Fruit fly (Drosophila melanogaster) whole organism: ENCODE results near the gene CG13081.
A peak's percentile ranks its signal among the peaks of the same experiment; 100 is the strongest.

ENCODE experiments used
- CG8478 ChIP-seq: fragments of >200 bp; optimal IDR thresholded peaks from 2 replicates; lab custom pipeline; 2018; ENCODE audit warnings: inconsistent platforms
- Dll ChIP-seq: fragments of >200 bp; optimal IDR thresholded peaks from 2 replicates; lab custom pipeline; 2017
- EcR ChIP-seq, 2 experiments: fragments of >200 bp; optimal IDR thresholded peaks; 2 replicates each; lab custom pipeline; 2017; ENCODE audit warnings: missing biosample characterization in 2 of 2, missing genetic modification characterization in 2 of 2, missing genetic modification reagents in 2 of 2
- pan ChIP-seq: fragments of >200 bp; optimal IDR thresholded peaks from 2 replicates; lab custom pipeline; 2017
- psq ChIP-seq: fragments of >200 bp; optimal IDR thresholded peaks from 2 replicates; lab custom pipeline; 2017
- usp ChIP-seq: fragments of >200 bp; optimal IDR thresholded peaks from 2 replicates; lab custom pipeline; 2017; ENCODE audit warnings: missing biosample characterization, missing genetic modification characterization, mixed read lengths

CG13081 gene

DNA sequence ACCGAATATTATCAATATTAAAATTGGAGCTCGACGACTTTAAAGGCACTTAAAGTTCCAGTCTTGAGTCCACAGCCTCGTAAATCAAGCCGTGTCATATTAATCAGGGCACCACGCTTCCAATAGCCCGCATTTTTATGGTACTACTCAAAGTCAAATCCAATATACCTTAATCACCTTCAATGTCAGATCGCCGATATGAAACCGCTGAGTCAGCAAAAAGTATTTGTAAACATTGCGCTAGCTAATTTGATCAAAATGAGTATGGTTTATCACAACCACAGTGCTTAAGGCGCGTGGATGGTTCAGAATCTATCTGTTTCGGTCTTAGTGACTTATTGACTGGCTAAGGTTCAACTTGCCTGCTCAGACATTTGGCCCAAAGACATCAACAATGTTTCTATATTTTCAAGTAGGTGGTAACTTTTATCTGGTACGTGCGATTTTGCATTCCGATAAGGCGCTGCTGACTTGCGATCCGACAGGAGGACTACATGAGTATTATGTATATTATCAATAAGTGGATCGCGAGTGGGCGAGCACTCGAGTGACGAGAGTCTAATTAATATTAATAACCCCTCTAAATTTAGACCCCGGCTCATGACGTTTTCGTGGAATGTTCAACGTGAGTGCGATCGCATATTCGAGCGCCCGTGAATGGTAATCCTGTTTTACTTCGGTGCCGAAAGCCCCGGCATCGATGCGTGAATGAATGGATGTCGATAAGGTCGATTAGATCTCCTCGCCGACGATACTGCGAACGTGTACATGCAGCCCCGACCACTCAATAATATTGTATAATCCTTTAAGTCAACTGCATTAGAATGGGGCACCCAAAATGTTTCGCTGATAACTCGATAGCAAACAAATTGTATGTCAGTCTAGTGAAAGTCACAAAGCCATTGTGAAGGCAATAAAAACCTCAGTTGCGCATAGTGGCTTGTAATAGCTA lies 22.9 kb downstream of the CG13081 start, which contains the start of gene CG13078:
Gene CG13078, plus strand, starts transcription at position 902 of the 952 bp plus-strand sequence.
- TF ChIP-seq psq (lab: Kevin White, UChicago) (no peak), EcR (GFP tag; optimal IDR thresholded peaks at IDR 0.05; lab: Kevin White, UChicago) (no peak), Dll (no peak), pan (lab: Kevin White, UChicago) (no peak), usp (no peak), CG8478 (lab: Kevin White, UChicago) (no peak)

DNA sequence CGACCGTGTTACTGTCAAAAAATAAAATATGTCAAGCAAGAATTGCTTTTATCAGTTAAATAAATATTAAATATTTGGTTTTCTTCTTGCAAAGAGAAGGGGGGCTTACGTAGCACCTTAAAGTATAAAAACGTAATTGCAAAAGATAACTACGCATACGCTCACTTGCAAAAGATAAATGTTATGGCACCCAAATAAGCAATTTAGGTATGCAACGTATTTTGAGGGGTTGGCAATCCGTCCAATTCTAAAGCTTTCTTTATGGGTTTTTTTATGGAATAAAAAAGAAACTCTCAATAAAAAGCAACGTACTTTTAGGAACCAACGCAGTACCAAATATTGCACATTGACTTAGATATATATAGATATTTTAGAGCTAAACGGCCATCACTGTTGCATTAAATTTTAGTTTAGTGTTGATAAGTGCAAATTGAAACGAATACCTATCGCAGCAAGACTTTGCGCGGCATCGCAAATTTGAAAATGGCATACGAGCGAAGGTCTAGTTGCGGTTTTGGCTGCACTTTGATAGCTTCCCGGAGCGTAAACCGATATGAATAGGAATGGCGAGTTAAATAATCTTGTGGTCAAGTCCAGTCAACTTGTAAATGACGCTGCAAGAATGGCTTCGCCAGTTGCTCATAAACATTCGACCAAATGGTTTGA lies 25.0 kb downstream of the CG13081 start, which contains the start of gene CG13077:
Gene CG13077, plus strand, starts transcription at position 631 of the 666 bp plus-strand sequence.
- TF ChIP-seq EcR (GFP tag; optimal IDR thresholded peaks at IDR 0.05; lab: Kevin White, UChicago) (no peak), psq (lab: Kevin White, UChicago) (no peak), pan (lab: Kevin White, UChicago) (no peak), usp (no peak), Dll (no peak), CG8478 (lab: Kevin White, UChicago) (no peak)

dm6 chr2L:19567305-19567898 lies 27.0 kb downstream of the CG13081 start:
- TF ChIP-seq CG8478 (lab: Kevin White, UChicago) (no peak), usp (no peak), pan (lab: Kevin White, UChicago) (no peak), Dll (no peak)

DNA sequence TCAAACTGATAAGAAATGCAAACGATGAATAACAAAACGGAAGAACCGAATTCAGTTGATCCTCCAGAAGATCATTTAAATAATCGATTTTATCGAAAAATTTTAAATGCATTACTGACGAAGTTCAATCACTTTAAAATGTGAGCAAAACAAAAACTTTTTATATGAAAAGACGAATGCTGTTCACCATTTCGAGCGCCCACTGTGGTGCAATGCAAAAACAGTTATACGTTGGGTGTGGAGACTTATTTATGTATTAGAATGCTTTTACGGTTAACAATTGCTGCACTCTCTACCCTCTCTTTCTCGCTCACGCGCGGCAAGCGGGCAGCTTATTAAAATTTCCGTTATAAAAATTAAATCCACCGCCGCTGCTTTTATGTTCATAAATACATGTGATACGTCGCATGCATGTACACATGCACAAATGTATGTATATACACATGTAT lies 30.4 kb downstream of the CG13081 start:
- TF ChIP-seq Dll: no peak
- no peak for TF ChIP-seq usp
- no peak for TF ChIP-seq pan (lab: Kevin White, UChicago)
- no peak for TF ChIP-seq CG8478 (lab: Kevin White, UChicago)
- TF ChIP-seq EcR (GFP tag; optimal IDR thresholded peaks at IDR 0.05; lab: Kevin White, UChicago): no peak
- TF ChIP-seq psq (lab: Kevin White, UChicago): no peak

DNA sequence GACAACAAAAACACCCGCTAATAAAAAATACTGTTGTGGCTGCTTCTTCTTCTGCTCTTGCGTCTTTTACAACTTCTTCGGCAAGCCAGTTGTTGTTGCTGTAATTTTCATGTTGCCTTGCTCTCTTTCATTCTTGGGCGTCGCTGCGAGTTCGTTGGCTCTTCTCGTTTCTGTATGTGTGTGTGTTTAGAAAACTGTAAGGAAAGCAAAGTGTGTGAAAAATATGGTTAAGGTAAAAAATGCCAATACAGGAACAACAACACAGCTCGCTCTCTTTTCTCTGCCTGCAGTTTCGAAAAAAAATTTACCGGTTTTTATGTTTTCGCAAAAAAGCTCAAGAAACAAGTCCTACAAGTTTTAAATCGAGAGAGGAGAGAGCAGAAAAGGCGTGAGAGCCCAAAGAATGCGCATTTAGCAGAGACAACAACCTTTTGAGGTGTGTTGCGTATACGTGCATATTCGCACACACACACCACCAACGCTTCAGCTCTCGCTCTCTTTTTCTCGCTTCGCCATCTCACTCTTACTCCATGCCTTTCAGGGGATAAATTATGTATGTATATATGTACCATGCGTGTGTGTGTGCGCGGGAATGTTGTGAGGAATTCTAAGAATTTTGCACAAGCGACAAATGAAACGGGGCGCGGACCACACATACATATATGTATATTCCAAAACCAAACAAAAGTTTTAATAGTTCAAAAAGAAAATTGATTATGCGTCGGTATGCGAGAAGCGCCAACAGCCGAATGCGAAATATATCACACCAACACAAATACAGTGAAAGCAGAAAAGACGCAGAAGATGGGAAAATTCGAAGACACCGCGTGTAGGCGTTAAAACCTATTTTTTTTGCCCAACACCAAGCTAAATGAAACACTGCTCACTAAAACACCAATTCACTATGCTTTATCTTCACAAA lies 31.4 kb downstream of the CG13081 start:
- no peak for TF ChIP-seq psq (lab: Kevin White, UChicago)
- TF ChIP-seq Dll: no peak
- TF ChIP-seq usp: no peak
- no peak for TF ChIP-seq pan (lab: Kevin White, UChicago)
- peak; percentile 64 for TF ChIP-seq CG8478 (lab: Kevin White, UChicago)
- peak; percentile 39 to 84 for TF ChIP-seq EcR (GFP tag; optimal IDR thresholded peaks at IDR 0.05; lab: Kevin White, UChicago)

dm6 chr2L:19572496-19573317 lies 32.3 kb downstream of the CG13081 start:
- TF ChIP-seq psq (lab: Kevin White, UChicago) (no peak), EcR (GFP tag; optimal IDR thresholded peaks at IDR 0.05; lab: Kevin White, UChicago) (peak in 1 of 2 experiments; percentile 67), pan (lab: Kevin White, UChicago) (peak; percentile 94), Dll (peak; percentile 60)

dm6 chr2L:19574364-19574763 lies 34.0 kb downstream of the CG13081 start:
- TF ChIP-seq EcR (GFP tag; optimal IDR thresholded peaks at IDR 0.05; lab: Kevin White, UChicago): peak in 1 of 2 experiments; percentile 83
- TF ChIP-seq Dll: no peak

DNA sequence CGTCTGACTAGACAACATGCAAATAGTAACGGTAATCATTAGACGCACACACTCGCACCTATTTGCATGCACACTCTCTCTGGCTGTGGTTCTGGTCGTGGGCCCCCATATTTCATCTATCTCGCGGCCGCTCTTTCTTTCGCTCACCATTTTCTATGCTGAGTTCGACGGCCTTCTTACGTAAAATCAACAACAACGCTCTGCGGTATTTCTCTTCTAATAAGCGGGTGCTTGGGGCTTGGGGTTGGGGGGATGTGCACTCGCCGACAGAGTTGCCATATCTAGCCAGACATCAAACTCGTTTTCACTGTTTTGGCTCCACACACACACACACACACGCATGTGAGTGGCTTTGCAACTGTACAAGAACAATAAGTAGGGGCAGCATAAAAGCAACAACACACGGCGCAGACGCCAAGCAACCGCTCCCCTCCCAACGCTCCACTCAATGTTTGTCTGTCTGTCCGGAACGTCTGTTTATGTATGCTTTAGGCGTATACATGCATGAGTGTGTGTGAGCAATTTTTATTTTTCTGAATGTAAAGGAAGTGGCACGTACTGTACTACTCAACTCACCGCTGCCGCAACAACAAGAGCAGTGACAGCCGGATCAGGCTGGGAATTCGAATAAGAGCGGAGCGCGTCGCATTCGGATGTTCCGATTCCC lies 34.7 kb downstream of the CG13081 start:
- TF ChIP-seq EcR (GFP tag; optimal IDR thresholded peaks at IDR 0.05; lab: Kevin White, UChicago) (peak in 1 of 2 experiments; percentile 92), usp (no peak), pan (lab: Kevin White, UChicago) (no peak)

dm6 chr2L:19575626-19576298 lies 35.4 kb downstream of the CG13081 start:
- TF ChIP-seq pan (lab: Kevin White, UChicago) (no peak), Dll (peak; percentile 72)
